Worm (Caenorhabditis elegans) whole organism, L2 larva: ENCODE data around the gene W01C8.5.
A peak's percentile ranks its signal among the peaks of the same experiment; 100 is the strongest.

Experiments
- C34F6.9 ChIP-seq: fragments of 150-350 bp; optimal IDR thresholded peaks from 2 replicates; lab custom pipeline; 2014; ENCODE audit warnings: missing biosample characterization, missing genetic modification characterization
- F13H6.1 ChIP-seq: sonication (generic microtip); optimal IDR thresholded peaks from 2 replicates; lab custom pipeline; 2016; ENCODE audit warnings: missing genetic modification characterization, missing compliant biosample characterization
- R02D3.7 ChIP-seq: fragments of 150-350 bp; optimal IDR thresholded peaks from 2 replicates; lab custom pipeline; 2014; ENCODE audit warnings: missing biosample characterization, missing genetic modification characterization
- Y55F3AM.14 ChIP-seq: fragments of 200-800 bp; sonication (Bioruptor generic); optimal IDR thresholded peaks from 2 replicates; lab custom pipeline; 2018; ENCODE audit warnings: mild to moderate bottlenecking, missing genetic modification characterization, missing compliant biosample characterization
- ZK546.5 ChIP-seq: sonication (generic microtip); optimal IDR thresholded peaks from 2 replicates; lab custom pipeline; 2017; ENCODE audit warnings: missing biosample characterization, missing genetic modification characterization
- alr-1 ChIP-seq: fragments of 150-350 bp; optimal IDR thresholded peaks from 2 replicates; lab custom pipeline; 2014; ENCODE audit warnings: missing biosample characterization, missing genetic modification characterization
- aly-2 ChIP-seq: fragments of 150-350 bp; optimal IDR thresholded peaks from 2 replicates; lab custom pipeline; 2014; ENCODE audit warnings: missing biosample characterization, missing genetic modification characterization
- ama-1 ChIP-seq: fragments of 150-350 bp; optimal IDR thresholded peaks from 2 replicates; lab custom pipeline; 2018; ENCODE audit warnings: inconsistent platforms
- blmp-1 ChIP-seq: sonication (generic microtip); optimal IDR thresholded peaks from 2 replicates; lab custom pipeline; 2017; ENCODE audit warnings: missing genetic modification characterization, mild to moderate bottlenecking, missing compliant biosample characterization, antibody characterized with exemption, moderate library complexity; ENCODE audit not compliant: insufficient read depth
- ceh-16 ChIP-seq: fragments of 150-350 bp; optimal IDR thresholded peaks from 2 replicates; lab custom pipeline; 2014; ENCODE audit warnings: missing biosample characterization, missing genetic modification characterization
- ceh-82 ChIP-seq: fragments of 150-350 bp; optimal IDR thresholded peaks from 2 replicates; lab custom pipeline; 2014; ENCODE audit warnings: missing biosample characterization, missing genetic modification characterization
- crh-2 ChIP-seq: sonication (generic microtip); optimal IDR thresholded peaks from 2 replicates; lab custom pipeline; 2017; ENCODE audit warnings: missing biosample characterization, missing genetic modification characterization
- dmd-4 ChIP-seq: sonication (generic microtip); optimal IDR thresholded peaks from 2 replicates; lab custom pipeline; 2017; ENCODE audit warnings: missing biosample characterization, missing genetic modification characterization
- egl-27 ChIP-seq: sonication (generic microtip); optimal IDR thresholded peaks from 3 replicates; lab custom pipeline; 2017; ENCODE audit warnings: missing biosample characterization, missing genetic modification reagents, missing genetic modification characterization
- elt-3 ChIP-seq: sonication (generic microtip); optimal IDR thresholded peaks from 2 replicates; lab custom pipeline; 2017; ENCODE audit warnings: missing biosample characterization, missing genetic modification characterization
- fos-1 ChIP-seq: fragments of 150-350 bp; optimal IDR thresholded peaks from 2 replicates; lab custom pipeline; 2014; ENCODE audit warnings: missing biosample characterization, missing genetic modification characterization
- gmeb-1 ChIP-seq: fragments of 150-350 bp; optimal IDR thresholded peaks from 2 replicates; lab custom pipeline; 2014; ENCODE audit warnings: missing biosample characterization, missing genetic modification characterization
- lin-11 ChIP-seq: fragments of 150-350 bp; sonication (generic microtip); optimal IDR thresholded peaks from 2 replicates; lab custom pipeline; 2014; ENCODE audit warnings: missing biosample characterization, missing genetic modification characterization, inconsistent platforms, mixed read lengths
- lin-13 ChIP-seq: fragments of 150-350 bp; optimal IDR thresholded peaks from 2 replicates; lab custom pipeline; 2014; ENCODE audit warnings: missing biosample characterization, missing genetic modification reagents, missing genetic modification characterization
- lin-39 ChIP-seq: fragments of 150-350 bp; optimal IDR thresholded peaks from 2 replicates; lab custom pipeline; 2014; ENCODE audit warnings: missing biosample characterization, missing genetic modification reagents, missing genetic modification characterization
- lsy-2 ChIP-seq, 2 experiments: fragments of 150-350 bp in 1 of 2; sonication (generic microtip) in 1 of 2; optimal IDR thresholded peaks; 2 replicates each; lab custom pipeline; 2014 to 2017; ENCODE audit warnings: missing biosample characterization in 2 of 2, missing genetic modification characterization in 2 of 2
- mab-5 ChIP-seq: fragments of 150-350 bp; optimal IDR thresholded peaks from 2 replicates; lab custom pipeline; 2014; ENCODE audit warnings: missing biosample characterization, missing genetic modification characterization
- mdl-1 ChIP-seq, 2 experiments: fragments of 150-350 bp in 1 of 2; sonication (generic microtip) in 1 of 2; optimal IDR thresholded peaks; 2 replicates each; lab custom pipeline; 2017; ENCODE audit warnings: missing biosample characterization in 2 of 2, missing genetic modification characterization in 2 of 2
- nhr-11 ChIP-seq: fragments of 150-350 bp; optimal IDR thresholded peaks from 2 replicates; lab custom pipeline; 2014; ENCODE audit warnings: missing biosample characterization, missing genetic modification characterization
- nhr-12 ChIP-seq: fragments of 150-350 bp; optimal IDR thresholded peaks from 2 replicates; lab custom pipeline; 2014; ENCODE audit warnings: missing biosample characterization, missing genetic modification characterization
- nhr-129 ChIP-seq: fragments of 150-350 bp; optimal IDR thresholded peaks from 2 replicates; lab custom pipeline; 2014; ENCODE audit warnings: missing biosample characterization, missing genetic modification characterization
- nhr-21 ChIP-seq: fragments of 150-350 bp; optimal IDR thresholded peaks from 2 replicates; lab custom pipeline; 2014; ENCODE audit warnings: missing biosample characterization, missing genetic modification characterization
- nhr-237 ChIP-seq: fragments of 150-350 bp; optimal IDR thresholded peaks from 2 replicates; lab custom pipeline; 2014; ENCODE audit warnings: missing biosample characterization, missing genetic modification characterization
- nhr-6 ChIP-seq: fragments of 150-350 bp; optimal IDR thresholded peaks from 2 replicates; lab custom pipeline; 2014; ENCODE audit warnings: missing biosample characterization, missing genetic modification characterization
- nhr-77 ChIP-seq: fragments of 150-350 bp; optimal IDR thresholded peaks from 2 replicates; lab custom pipeline; 2014; ENCODE audit warnings: missing biosample characterization, missing genetic modification characterization
- peb-1 ChIP-seq: fragments of 150-350 bp; optimal IDR thresholded peaks from 2 replicates; lab custom pipeline; 2014; ENCODE audit warnings: missing biosample characterization, missing genetic modification characterization
- sem-4 ChIP-seq: fragments of 150-350 bp; optimal IDR thresholded peaks from 2 replicates; lab custom pipeline; 2014; ENCODE audit warnings: missing biosample characterization, missing genetic modification reagents, missing genetic modification characterization
- sma-3 ChIP-seq: sonication (generic microtip); optimal IDR thresholded peaks from 2 replicates; lab custom pipeline; 2016; ENCODE audit warnings: missing genetic modification reagents, missing genetic modification characterization, missing compliant biosample characterization
- sma-9 ChIP-seq, 2 experiments: fragments of 150-350 bp in 1 of 2; sonication (generic microtip) in 1 of 2; optimal IDR thresholded peaks; 2 replicates each; lab custom pipeline; 2014 to 2016; ENCODE audit warnings: missing genetic modification characterization in 2 of 2, mild to moderate bottlenecking in 1 of 2, missing biosample characterization in 1 of 2, missing compliant biosample characterization in 1 of 2, missing genetic modification reagents in 1 of 2, moderate library complexity in 1 of 2
- snpc-4 ChIP-seq: fragments of 150-350 bp; optimal IDR thresholded peaks from 2 replicates; lab custom pipeline; 2014; ENCODE audit warnings: missing biosample characterization, missing genetic modification characterization
- unc-62 ChIP-seq: fragments of 150-350 bp; optimal IDR thresholded peaks from 2 replicates; lab custom pipeline; 2014; ENCODE audit warnings: missing biosample characterization, missing genetic modification reagents, missing genetic modification characterization
- zag-1 ChIP-seq: fragments of 150-350 bp; optimal IDR thresholded peaks from 2 replicates; lab custom pipeline; 2014; ENCODE audit warnings: missing biosample characterization, missing genetic modification characterization
- ztf-1 ChIP-seq: fragments of 200-800 bp; sonication (Bioruptor generic); conservative IDR thresholded peaks from 2 replicates; pipeline ENCODE4 v1.3.6; 2022; ENCODE audit warnings: missing genetic modification characterization, missing compliant biosample characterization
- ztf-11 ChIP-seq: sonication (generic microtip); optimal IDR thresholded peaks from 2 replicates; lab custom pipeline; 2017; ENCODE audit warnings: missing biosample characterization, missing genetic modification characterization

The W01C8.5 gene

DNA sequence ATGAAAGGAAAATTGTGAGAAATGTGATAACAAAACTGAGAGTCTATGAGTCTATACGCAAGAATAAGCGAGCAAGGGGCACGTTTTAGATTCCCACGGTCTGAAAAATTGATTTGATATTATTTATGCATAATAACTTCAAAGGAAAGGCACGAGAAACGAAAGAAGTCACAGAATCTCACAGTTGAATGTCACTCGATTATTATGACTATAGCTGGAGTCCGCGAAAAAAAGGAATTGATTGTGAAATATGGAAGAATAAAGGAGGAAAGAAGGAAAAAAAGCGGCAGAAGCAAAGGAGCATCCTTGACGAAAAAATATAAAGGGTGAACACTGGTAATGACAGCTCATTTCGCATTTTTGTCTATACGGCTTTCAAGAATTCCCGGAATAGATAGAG lies 13.5 kb upstream of the W01C8.5 start, which contains the start of gene cat-1:
Gene cat-1, minus strand, starts transcription at position 101 of the 400 bp plus-strand sequence.
- no peak for TF ChIP-seq zag-1
- TF ChIP-seq lin-13 (GFP tag; lab: Kevin White, UChicago), result no peak
- no peak for TF ChIP-seq Y55F3AM.14 (GFP tag; lab: Kevin White, UChicago)
- TF ChIP-seq sma-3 (GFP tag; lab: Kevin White, UChicago), result no peak
- TF ChIP-seq unc-62 (GFP tag; lab: Kevin White, UChicago), result no peak
- no peak for TF ChIP-seq nhr-77 (tag; lab: Kevin White, UChicago)
- TF ChIP-seq ztf-11 (tag; lab: Kevin White, UChicago), result no peak
- TF ChIP-seq ceh-82, result no peak
- no peak for TF ChIP-seq mab-5 (tag; lab: Kevin White, UChicago)
- TF ChIP-seq mdl-1 (tag; optimal IDR thresholded peaks at IDR 0.05; lab: Kevin White, UChicago), result no peak
- TF ChIP-seq R02D3.7 (tag; lab: Kevin White, UChicago), result no peak
- TF ChIP-seq sem-4 (tag; lab: Kevin White, UChicago), result no peak
- TF ChIP-seq elt-3 (tag; lab: Kevin White, UChicago), result no peak
- TF ChIP-seq dmd-4 (tag; lab: Kevin White, UChicago), result no peak
- no peak for TF ChIP-seq egl-27 (tag; lab: Kevin White, UChicago)
- TF ChIP-seq blmp-1 (tag; lab: Kevin White, UChicago), result no peak
- TF ChIP-seq, all 48 proteins: peak for 0

DNA sequence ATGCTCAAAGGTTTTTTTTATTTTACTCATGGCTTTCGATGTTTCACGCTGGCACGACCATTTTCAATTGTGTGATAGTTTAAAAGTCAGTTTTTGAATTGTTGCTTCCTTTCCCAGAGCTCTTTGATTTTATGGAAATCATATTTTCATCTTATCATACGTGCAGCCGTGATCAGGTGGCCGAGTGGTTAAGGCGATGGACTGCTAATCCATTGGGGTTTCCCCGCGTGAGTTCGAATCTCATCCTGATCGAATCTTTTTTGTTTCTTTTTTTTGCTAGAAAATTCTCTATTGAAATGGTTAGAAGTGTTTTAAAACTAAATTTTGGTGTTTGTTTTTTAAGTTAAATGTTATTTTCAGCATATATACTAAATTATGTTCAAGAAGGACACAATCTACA lies 12.1 kb upstream of the W01C8.5 start:
- no peak for TF ChIP-seq snpc-4
- no peak for TF ChIP-seq dmd-4 (tag; lab: Kevin White, UChicago)
- TF ChIP-seq ama-1 (lab: Kevin White, UChicago), result no peak
- no peak for TF ChIP-seq lin-39 (tag; lab: Kevin White, UChicago)
- TF ChIP-seq mdl-1 (tag; optimal IDR thresholded peaks at IDR 0.05; lab: Kevin White, UChicago), result no peak
- TF ChIP-seq nhr-237 (tag; lab: Kevin White, UChicago), result no peak
- TF ChIP-seq F13H6.1 (tag; lab: Kevin White, UChicago), result no peak
- TF ChIP-seq sma-3 (GFP tag; lab: Kevin White, UChicago), result no peak
- TF ChIP-seq nhr-11 (tag; lab: Kevin White, UChicago), result no peak
- TF ChIP-seq lin-11 (tag; lab: Kevin White, UChicago), result no peak
- no peak for TF ChIP-seq gmeb-1 (tag; lab: Kevin White, UChicago)
- TF ChIP-seq nhr-21 (tag; lab: Kevin White, UChicago), result no peak
- TF ChIP-seq ceh-82, result no peak
- TF ChIP-seq zag-1, result no peak
- no peak for TF ChIP-seq ztf-1 (GFP tag; lab: Robert Waterston, UW)
- TF ChIP-seq R02D3.7 (tag; lab: Kevin White, UChicago), result no peak
- TF ChIP-seq, all 48 proteins: peak for 0

DNA sequence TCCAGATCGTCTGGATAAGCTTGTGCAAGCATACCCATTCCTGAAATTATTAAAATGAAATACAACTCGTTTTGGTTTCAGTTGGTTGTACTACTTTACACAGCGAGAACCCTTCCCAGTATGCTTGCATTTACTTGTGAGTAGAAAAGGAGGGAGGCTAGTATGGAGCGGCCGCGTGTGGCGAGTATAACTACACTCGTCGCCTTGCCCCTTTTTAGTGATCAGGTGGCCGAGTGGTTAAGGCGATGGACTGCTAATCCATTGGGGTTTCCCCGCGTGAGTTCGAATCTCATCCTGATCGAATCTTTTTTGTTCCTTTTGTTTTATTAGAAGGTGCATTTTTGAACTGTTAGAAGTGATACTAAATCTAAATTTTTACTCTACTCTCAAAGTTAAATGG lies 10.7 kb upstream of the W01C8.5 start:
- TF ChIP-seq C34F6.9 (peak; percentile 17), mab-5 (tag; lab: Kevin White, UChicago) (peak; percentile 41), elt-3 (tag; lab: Kevin White, UChicago) (no peak), nhr-129 (tag; lab: Kevin White, UChicago) (peak; percentile 58), F13H6.1 (tag; lab: Kevin White, UChicago) (peak; percentile 39), gmeb-1 (tag; lab: Kevin White, UChicago) (no peak), lin-11 (tag; lab: Kevin White, UChicago) (peak; percentile 4), Y55F3AM.14 (GFP tag; lab: Kevin White, UChicago) (peak; percentile 3), sma-3 (GFP tag; lab: Kevin White, UChicago) (peak; percentile 44), lsy-2 (tag; optimal IDR thresholded peaks at IDR 0.05; lab: Kevin White, UChicago) (peak in 1 of 2 experiments; percentile 23), unc-62 (GFP tag; lab: Kevin White, UChicago) (no peak), peb-1 (tag; lab: Kevin White, UChicago) (no peak), crh-2 (peak; percentile 9), fos-1 (peak; percentile 36), nhr-6 (tag; lab: Kevin White, UChicago) (no peak), nhr-21 (tag; lab: Kevin White, UChicago) (peak; percentile 42), sma-9 (GFP tag; optimal IDR thresholded peaks at IDR 0.05; lab: Kevin White, UChicago) (peak; percentile 72), sma-9 (tag; optimal IDR thresholded peaks at IDR 0.05; lab: Kevin White, UChicago) (no peak)

DNA sequence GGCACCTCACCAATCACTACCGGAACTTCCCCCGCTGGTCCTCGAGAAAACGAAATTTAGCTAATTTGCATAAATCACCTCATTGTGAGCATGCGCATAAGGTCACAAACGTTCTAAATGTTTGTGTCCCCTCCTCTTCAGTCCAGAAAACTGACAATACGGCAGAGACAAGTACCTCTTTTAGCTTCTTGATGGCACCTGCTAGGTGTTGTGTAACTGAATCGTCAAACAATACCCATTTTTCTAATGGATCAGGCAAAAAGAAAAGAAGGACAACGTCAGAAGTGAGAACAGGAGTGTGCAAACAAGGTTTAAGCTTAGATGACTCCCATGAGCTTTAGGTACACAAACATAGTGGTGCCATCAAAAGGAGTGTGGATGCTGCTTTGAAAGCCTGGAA lies 2.4 kb upstream of the W01C8.5 start:
- TF ChIP-seq ztf-1 (GFP tag; lab: Robert Waterston, UW) (no peak), nhr-21 (tag; lab: Kevin White, UChicago) (no peak), alr-1 (tag; lab: Kevin White, UChicago) (no peak), dmd-4 (tag; lab: Kevin White, UChicago) (no peak), mdl-1 (tag; optimal IDR thresholded peaks at IDR 0.05; lab: Kevin White, UChicago) (no peak), elt-3 (tag; lab: Kevin White, UChicago) (no peak), ceh-82 (no peak), aly-2 (tag; lab: Kevin White, UChicago) (no peak), ceh-16 (no peak), ZK546.5 (tag; lab: Kevin White, UChicago) (no peak), sma-9 (GFP tag; optimal IDR thresholded peaks at IDR 0.05; lab: Kevin White, UChicago) (no peak), sma-9 (tag; optimal IDR thresholded peaks at IDR 0.05; lab: Kevin White, UChicago) (no peak), nhr-129 (tag; lab: Kevin White, UChicago) (no peak), nhr-12 (tag; lab: Kevin White, UChicago) (no peak), fos-1 (no peak), gmeb-1 (tag; lab: Kevin White, UChicago) (no peak)
